Worm (Caenorhabditis elegans) whole organism, L1 larva: Measurements from ENCODE around the gene F16G10.1.

ENCODE experiments used
- C16A3.4 ChIP-seq: fragments of 150-350 bp; optimal IDR thresholded peaks from 2 replicates; lab custom pipeline; 2014; ENCODE audit warnings: missing biosample characterization, missing genetic modification characterization
- F16B12.6 ChIP-seq: fragments of 150-350 bp; optimal IDR thresholded peaks from 2 replicates; lab custom pipeline; 2014; ENCODE audit warnings: missing biosample characterization, missing genetic modification characterization
- aha-1 ChIP-seq: fragments of 150-350 bp; optimal IDR thresholded peaks from 2 replicates; lab custom pipeline; 2014; ENCODE audit warnings: missing biosample characterization, missing genetic modification characterization
- alr-1 ChIP-seq: fragments of 200-800 bp; sonication (Bioruptor generic); optimal IDR thresholded peaks from 2 replicates; lab custom pipeline; 2018; ENCODE audit warnings: borderline replicate concordance, mild to moderate bottlenecking, missing genetic modification characterization, missing compliant biosample characterization
- aly-2 ChIP-seq: fragments of 150-350 bp; optimal IDR thresholded peaks from 2 replicates; lab custom pipeline; 2014; ENCODE audit warnings: missing biosample characterization, missing genetic modification characterization
- blmp-1 ChIP-seq: fragments of 150-350 bp; optimal IDR thresholded peaks from 2 replicates; lab custom pipeline; 2014; ENCODE audit warnings: missing biosample characterization, missing genetic modification characterization
- ceh-8 ChIP-seq: fragments of 200-800 bp; sonication (Bioruptor generic); optimal IDR thresholded peaks from 2 replicates; lab custom pipeline; 2018; ENCODE audit warnings: mild to moderate bottlenecking, missing genetic modification characterization, moderate library complexity, missing compliant biosample characterization
- ceh-82 ChIP-seq, 3 experiments: fragments of 150-350 bp in 1 of 3; sonication (generic microtip) in 2 of 3; optimal IDR thresholded peaks; 2 replicates each; lab custom pipeline; 2014 to 2017; ENCODE audit warnings: missing biosample characterization in 3 of 3, missing genetic modification characterization in 3 of 3
- ceh-88 ChIP-seq: fragments of 200-800 bp; sonication (Bioruptor generic); IDR thresholded peaks from 2 replicates; pipeline ENCODE4 v1.3.6; 2022; ENCODE audit warnings: missing genetic modification characterization, missing compliant biosample characterization
- ceh-90 ChIP-seq: sonication (generic microtip); optimal IDR thresholded peaks from 2 replicates; lab custom pipeline; 2016; ENCODE audit warnings: missing genetic modification characterization, missing compliant biosample characterization
- efl-1 ChIP-seq, 4 experiments: fragments of 150-350 bp; optimal IDR thresholded peaks in 3 of 4; peaks in 1 of 4; 1 replicate in 1 of 4; 2 replicates in 3 of 4; lab custom pipeline; 2014; ENCODE audit warnings: missing biosample characterization in 2 of 4, missing genetic modification characterization in 2 of 4, missing genetic modification reagents in 2 of 4
- efl-3 ChIP-seq: fragments of 200-800 bp; sonication (Bioruptor generic); optimal IDR thresholded peaks from 2 replicates; lab custom pipeline; 2018; ENCODE audit warnings: mild to moderate bottlenecking, missing genetic modification characterization, missing compliant biosample characterization
- egl-27 ChIP-seq, 2 experiments: fragments of 150-350 bp in 1 of 2; sonication (generic microtip); optimal IDR thresholded peaks; 3 replicates each; lab custom pipeline; 2017 to 2018; ENCODE audit warnings: missing biosample characterization in 2 of 2, missing genetic modification characterization in 2 of 2, missing genetic modification reagents in 2 of 2
- elt-2 ChIP-seq: sonication (generic microtip); optimal IDR thresholded peaks from 2 replicates; lab custom pipeline; 2016; ENCODE audit warnings: missing genetic modification characterization, mild to moderate bottlenecking, inconsistent platforms, missing compliant biosample characterization, missing genetic modification reagents
- ets-5 ChIP-seq: fragments of 200-800 bp; sonication (Bioruptor generic); IDR thresholded peaks from 2 replicates; pipeline ENCODE4 v1.3.6; 2022; ENCODE audit warnings: missing genetic modification characterization, missing compliant biosample characterization
- fkh-4 ChIP-seq: sonication (generic microtip); optimal IDR thresholded peaks from 2 replicates; lab custom pipeline; 2016; ENCODE audit warnings: missing compliant biosample characterization, missing genetic modification characterization, borderline replicate concordance
- grh-1 ChIP-seq: fragments of 200-800 bp; sonication (Bioruptor generic); IDR thresholded peaks from 2 replicates; pipeline ENCODE4 v1.3.6; 2022; ENCODE audit warnings: missing genetic modification reagents, missing genetic modification characterization, missing compliant biosample characterization
- hlh-17 ChIP-seq: fragments of 200-800 bp; sonication (Bioruptor generic); optimal IDR thresholded peaks from 2 replicates; lab custom pipeline; 2018; ENCODE audit warnings: missing genetic modification characterization, mild to moderate bottlenecking, missing compliant biosample characterization, moderate library complexity, borderline replicate concordance
- hpl-2 ChIP-seq: fragments of 150-350 bp; optimal IDR thresholded peaks from 2 replicates; lab custom pipeline; 2014; ENCODE audit warnings: missing biosample characterization, missing genetic modification reagents, missing genetic modification characterization
- irx-1 ChIP-seq: sonication (generic microtip); optimal IDR thresholded peaks from 2 replicates; lab custom pipeline; 2016; ENCODE audit warnings: missing genetic modification characterization, missing compliant biosample characterization
- isw-1 ChIP-seq: fragments of 200-800 bp; sonication (Bioruptor generic); IDR thresholded peaks from 2 replicates; pipeline ENCODE4 v1.3.6; 2022; ENCODE audit warnings: missing genetic modification characterization, missing compliant biosample characterization
- jun-1 ChIP-seq: fragments of 150-350 bp; optimal IDR thresholded peaks from 2 replicates; lab custom pipeline; 2014; ENCODE audit warnings: missing biosample characterization, missing genetic modification reagents, missing genetic modification characterization
- lin-14 ChIP-seq: fragments of 200-800 bp; sonication (Bioruptor generic); optimal IDR thresholded peaks from 2 replicates; lab custom pipeline; 2018; ENCODE audit warnings: mild to moderate bottlenecking, missing genetic modification characterization, moderate library complexity, missing compliant biosample characterization
- lin-35 ChIP-seq, 2 experiments: fragments of 150-350 bp; optimal IDR thresholded peaks; 2 replicates each; lab custom pipeline; 2014; ENCODE audit warnings: missing biosample characterization in 2 of 2, missing genetic modification characterization in 2 of 2, missing genetic modification reagents in 2 of 2
- lsy-2 ChIP-seq, 2 experiments: fragments of 150-350 bp; optimal IDR thresholded peaks; 2 replicates each; lab custom pipeline; 2014; ENCODE audit warnings: missing biosample characterization in 2 of 2, missing genetic modification characterization in 2 of 2
- mab-9 ChIP-seq: fragments of 200-800 bp; sonication (Bioruptor generic); IDR thresholded peaks from 2 replicates; pipeline ENCODE4 v1.3.6; 2022; ENCODE audit warnings: missing genetic modification reagents, missing genetic modification characterization, missing compliant biosample characterization
- mef-2 ChIP-seq: fragments of 150-350 bp; optimal IDR thresholded peaks from 2 replicates; lab custom pipeline; 2014; ENCODE audit warnings: missing biosample characterization, missing genetic modification characterization
- nhr-12 ChIP-seq: sonication (generic microtip); optimal IDR thresholded peaks from 2 replicates; lab custom pipeline; 2017; ENCODE audit warnings: missing biosample characterization, missing genetic modification characterization
- nhr-19 ChIP-seq: fragments of 200-800 bp; sonication (Bioruptor generic); conservative IDR thresholded peaks from 2 replicates; pipeline ENCODE4 v1.3.6; 2022; ENCODE audit warnings: missing genetic modification characterization, missing compliant biosample characterization
- nhr-20 ChIP-seq: sonication (generic microtip); optimal IDR thresholded peaks from 2 replicates; lab custom pipeline; 2016; ENCODE audit warnings: mild to moderate bottlenecking, missing genetic modification characterization, missing compliant biosample characterization
- nhr-28 ChIP-seq: fragments of 150-350 bp; optimal IDR thresholded peaks from 2 replicates; lab custom pipeline; 2014; ENCODE audit warnings: missing biosample characterization, missing genetic modification characterization
- nhr-71 ChIP-seq: sonication (generic microtip); optimal IDR thresholded peaks from 2 replicates; lab custom pipeline; 2016; ENCODE audit warnings: mild to moderate bottlenecking, missing genetic modification characterization, moderate library complexity, missing compliant biosample characterization
- nhr-76 ChIP-seq: sonication (generic microtip); optimal IDR thresholded peaks from 2 replicates; lab custom pipeline; 2017; ENCODE audit warnings: missing biosample characterization, missing genetic modification characterization
- nhr-77 ChIP-seq: fragments of 150-350 bp; optimal IDR thresholded peaks from 2 replicates; lab custom pipeline; 2014; ENCODE audit warnings: missing biosample characterization, missing genetic modification characterization
- nhr-84 ChIP-seq: sonication (generic microtip); optimal IDR thresholded peaks from 2 replicates; lab custom pipeline; 2017; ENCODE audit warnings: missing biosample characterization, missing genetic modification characterization
- pqm-1 ChIP-seq: sonication (generic microtip); optimal IDR thresholded peaks from 3 replicates; lab custom pipeline; 2017; ENCODE audit warnings: missing biosample characterization, missing genetic modification characterization
- rnt-1 ChIP-seq: sonication (generic microtip); optimal IDR thresholded peaks from 2 replicates; lab custom pipeline; 2016; ENCODE audit warnings: mild to moderate bottlenecking, missing genetic modification characterization, moderate library complexity, missing compliant biosample characterization
- skn-1 ChIP-seq: fragments of 150-350 bp; optimal IDR thresholded peaks from 2 replicates; lab custom pipeline; 2014; ENCODE audit warnings: missing biosample characterization, missing genetic modification characterization
- snu-23 ChIP-seq: sonication (generic microtip); optimal IDR thresholded peaks from 2 replicates; lab custom pipeline; 2016; ENCODE audit warnings: missing genetic modification characterization, missing compliant biosample characterization
- sox-4 ChIP-seq: sonication (generic microtip); optimal IDR thresholded peaks from 2 replicates; lab custom pipeline; 2016; ENCODE audit warnings: missing genetic modification characterization, missing compliant biosample characterization
- tbx-2 ChIP-seq: sonication (generic microtip); optimal IDR thresholded peaks from 2 replicates; lab custom pipeline; 2016; ENCODE audit warnings: missing genetic modification characterization, missing compliant biosample characterization
- unc-130 ChIP-seq: fragments of 150-350 bp; optimal IDR thresholded peaks from 2 replicates; lab custom pipeline; 2017; ENCODE audit warnings: missing biosample characterization, missing genetic modification characterization, inconsistent platforms
- unc-98 ChIP-seq: fragments of 200-800 bp; sonication (Bioruptor generic); IDR thresholded peaks from 2 replicates; pipeline ENCODE4 v1.3.6; 2022; ENCODE audit warnings: missing genetic modification characterization, missing compliant biosample characterization
- xbp-1 ChIP-seq: sonication (generic microtip); optimal IDR thresholded peaks from 2 replicates; lab custom pipeline; 2016; ENCODE audit warnings: missing genetic modification characterization, missing compliant biosample characterization
- zag-1 ChIP-seq: fragments of 150-350 bp; optimal IDR thresholded peaks from 2 replicates; lab custom pipeline; 2014; ENCODE audit warnings: missing biosample characterization, missing genetic modification characterization
- zip-4 ChIP-seq: fragments of 200-800 bp; sonication (Bioruptor generic); optimal IDR thresholded peaks from 2 replicates; lab custom pipeline; 2018; ENCODE audit warnings: mild to moderate bottlenecking, missing genetic modification characterization, moderate library complexity, missing compliant biosample characterization

F16G10.1 gene

DNA sequence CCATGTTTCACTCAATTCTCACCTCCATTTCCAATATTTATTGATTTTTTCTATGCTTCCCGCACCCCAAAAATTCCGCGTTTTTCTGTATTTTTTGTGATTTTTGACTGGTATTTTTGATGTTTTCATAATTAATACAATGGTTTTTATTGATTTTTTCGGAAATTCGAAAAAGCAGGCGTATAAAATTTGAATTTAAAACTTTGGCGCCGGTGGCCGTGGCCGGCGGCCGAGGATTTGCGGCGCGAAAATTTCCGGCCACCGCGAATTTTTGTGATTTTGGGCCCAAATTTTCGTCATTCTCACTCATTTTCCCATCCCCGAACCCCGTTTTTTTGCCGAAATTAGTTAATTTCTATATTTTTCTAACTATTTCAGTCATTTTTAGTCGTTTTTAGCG lies 46.9 kb downstream of the F16G10.1 start (continued):
- TF ChIP-seq efl-1 (optimal IDR thresholded peaks at IDR 0.05; lab: Kevin White, UChicago), result peak; percentile 89 to 91
- TF ChIP-seq efl-1 (GFP tag; optimal IDR thresholded peaks at IDR 0.05 in 1 of 2; lab: Kevin White, UChicago), result peak; percentile 89 to 98
- TF ChIP-seq fkh-4 (tag; lab: Kevin White, UChicago), result peak; percentile 38
- no peak for TF ChIP-seq nhr-84
- 0 out of 2 replicates have a peak, but pooled peaks have one; percentile 53 for TF ChIP-seq grh-1 (GFP tag; lab: Robert Waterston, UW)
- TF ChIP-seq nhr-20 (tag; lab: Kevin White, UChicago), result peak; percentile 47
- no peak for TF ChIP-seq ceh-8 (GFP tag; lab: Kevin White, UChicago)
- TF ChIP-seq alr-1 (tag; lab: Kevin White, UChicago), result no peak
- peak; percentile 49 for TF ChIP-seq xbp-1
- TF ChIP-seq lsy-2 (tag; optimal IDR thresholded peaks at IDR 0.05; lab: Kevin White, UChicago), result peak; percentile 48 to 53
- peak in 2 of 3 experiments; percentile 24 to 31 for TF ChIP-seq ceh-82 (tag; optimal IDR thresholded peaks at IDR 0.05; lab: Kevin White, UChicago)
- no peak for TF ChIP-seq blmp-1 (tag; lab: Kevin White, UChicago)
- no peak for TF ChIP-seq aha-1 (tag; lab: Kevin White, UChicago)
- no peak for TF ChIP-seq efl-3 (GFP tag; lab: Kevin White, UChicago)
- no peak for TF ChIP-seq ceh-88 (GFP tag; lab: Robert Waterston, UW)
- no peak for TF ChIP-seq nhr-76 (tag; lab: Kevin White, UChicago)
- TF ChIP-seq zag-1 (tag; lab: Kevin White, UChicago), result no peak
- TF ChIP-seq egl-27 (tag; optimal IDR thresholded peaks at IDR 0.05; lab: Kevin White, UChicago), result no peak
- TF ChIP-seq zip-4, result peak; percentile 9
- TF ChIP-seq unc-98 (GFP tag; lab: Robert Waterston, UW), result peak; percentile 59; the same call in 1 of the 2 replicates
- peak; percentile 29 for TF ChIP-seq aly-2 (tag; lab: Kevin White, UChicago)
- no peak for TF ChIP-seq nhr-77 (tag; lab: Kevin White, UChicago)
- peak; percentile 74 for TF ChIP-seq nhr-71
- TF ChIP-seq mef-2, result no peak
- TF ChIP-seq jun-1 (tag; lab: Kevin White, UChicago), result peak; percentile 18
- TF ChIP-seq nhr-28 (tag; lab: Kevin White, UChicago), result no peak
- no peak for TF ChIP-seq hlh-17
- TF ChIP-seq ets-5, result no peak
- peak; percentile 93 for TF ChIP-seq rnt-1
- TF ChIP-seq lin-14 (GFP tag; lab: Kevin White, UChicago), result peak; percentile 46
- TF ChIP-seq irx-1 (tag; lab: Kevin White, UChicago), result peak; percentile 81
- TF ChIP-seq lin-35 (GFP tag; optimal IDR thresholded peaks at IDR 0.05; lab: Kevin White, UChicago), result peak; percentile 88 to 89
- peak; percentile 19 for TF ChIP-seq sox-4 (tag; lab: Kevin White, UChicago)
- peak; percentile 70 for TF ChIP-seq nhr-19 (GFP tag; lab: Robert Waterston, UW)
- no peak for TF ChIP-seq hpl-2 (GFP tag; lab: Kevin White, UChicago)
- peak; percentile 67 for TF ChIP-seq tbx-2 (tag; lab: Kevin White, UChicago)
- TF ChIP-seq isw-1 (GFP tag; lab: Robert Waterston, UW), result peak; percentile 45
- TF ChIP-seq F16B12.6, result no peak
- TF ChIP-seq skn-1 (tag; lab: Kevin White, UChicago), result peak; percentile 5
- peak; percentile 24 for TF ChIP-seq elt-2 (tag; lab: Kevin White, UChicago)
- no peak for TF ChIP-seq C16A3.4 (tag; lab: Kevin White, UChicago)
- peak; percentile 58 for TF ChIP-seq snu-23 (GFP tag; lab: Kevin White, UChicago)
- TF ChIP-seq mab-9 (GFP tag; lab: Robert Waterston, UW), result peak; percentile 43; the same call in 1 of the 2 replicates
- TF ChIP-seq ceh-90, result peak; percentile 89
- no peak for TF ChIP-seq pqm-1 (tag; lab: Kevin White, UChicago)
- TF ChIP-seq unc-130, result no peak
- TF ChIP-seq nhr-12 (tag; lab: Kevin White, UChicago), result no peak
